Fruit fly (Drosophila melanogaster) whole organism, pupa: ENCODE measurements around the gene Nepl16.
A peak's percentile ranks its signal among the peaks of the same experiment; 100 is the strongest.

Experiments
- CG10348 ChIP-seq: fragments of 200-800 bp; sonication (Bioruptor generic); IDR thresholded peaks from 2 replicates; pipeline ENCODE4 v1.3.6; 2022; ENCODE audit warnings: missing biosample characterization, missing genetic modification characterization
- CG13204 ChIP-seq: fragments of 200-800 bp; sonication (Bioruptor generic); optimal IDR thresholded peaks from 2 replicates; lab custom pipeline; 2018; ENCODE audit warnings: missing biosample characterization, mild to moderate bottlenecking, missing genetic modification characterization, moderate library complexity
- CG17806 ChIP-seq: fragments of 200-800 bp; sonication (Bioruptor generic); optimal IDR thresholded peaks from 2 replicates; lab custom pipeline; 2018; ENCODE audit warnings: missing biosample characterization, mild to moderate bottlenecking, missing genetic modification characterization, moderate library complexity
- CG32121 ChIP-seq: fragments of 200-800 bp; sonication (Bioruptor generic); IDR thresholded peaks from 2 replicates; pipeline ENCODE4 v1.3.6; 2022; ENCODE audit warnings: missing biosample characterization, missing genetic modification characterization
- CG4496 ChIP-seq: fragments of 200-800 bp; sonication (Bioruptor generic); IDR thresholded peaks from 3 replicates; pipeline ENCODE4 v1.3.6; 2022; ENCODE audit warnings: missing biosample characterization, missing genetic modification characterization
- EcR ChIP-seq: fragments of 200-800 bp; sonication (Bioruptor generic); optimal IDR thresholded peaks from 3 replicates; lab custom pipeline; 2019; ENCODE audit warnings: missing biosample characterization, missing genetic modification characterization, mild to moderate bottlenecking, moderate library complexity, missing genetic modification reagents
- Ets98B ChIP-seq: fragments of 200-800 bp; sonication (Bioruptor generic); IDR thresholded peaks from 2 replicates; pipeline ENCODE4 v1.3.6; 2022; ENCODE audit warnings: missing biosample characterization, missing genetic modification characterization
- Pif1B ChIP-seq: fragments of 200-800 bp; sonication (Bioruptor generic); optimal IDR thresholded peaks from 3 replicates; lab custom pipeline; 2016; ENCODE audit warnings: missing biosample characterization, missing genetic modification characterization
- rn ChIP-seq: fragments of 200-800 bp; sonication (Bioruptor generic); IDR thresholded peaks from 2 replicates; pipeline ENCODE4 v1.3.6; 2022; ENCODE audit warnings: missing biosample characterization, missing genetic modification characterization

DNA sequence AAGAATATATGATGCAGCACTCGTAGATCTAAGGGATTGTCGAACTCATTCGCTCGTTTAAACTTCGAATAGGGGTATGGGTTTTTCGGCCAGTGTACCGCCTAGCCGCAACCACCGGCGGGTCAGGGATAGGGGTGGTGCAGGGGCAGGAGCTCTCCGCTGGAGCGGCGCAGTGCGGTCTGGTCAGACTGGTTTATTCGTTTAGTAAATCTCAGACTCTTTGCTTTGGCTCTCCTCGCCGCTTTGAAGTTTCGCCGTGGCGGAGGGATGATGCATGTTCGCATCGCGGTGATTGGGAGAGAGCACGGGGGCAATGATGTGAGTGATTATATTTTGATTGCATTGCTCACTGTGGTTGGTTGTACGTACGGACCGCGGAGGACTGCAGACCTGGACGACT, 30.0 kb downstream of the Nepl16 start, which contains the start of gene fd96Ca:
- TF ChIP-seq Pif1B, result no peak
- TF ChIP-seq Ets98B (GFP tag; lab: Robert Waterston, UW), result no peak
- TF ChIP-seq CG4496, result 0 out of 3 replicates have a peak, but pooled peaks have one; percentile 42
- no peak for TF ChIP-seq CG17806
- no peak for TF ChIP-seq CG10348 (GFP tag; lab: Robert Waterston, UW)
- TF ChIP-seq CG13204, result peak; percentile 87
- no peak for TF ChIP-seq CG32121 (GFP tag; lab: Robert Waterston, UW)
- no peak for TF ChIP-seq EcR
- TF ChIP-seq rn, result no peak
